Worm (Caenorhabditis elegans) whole organism, dauer: Measurements from ENCODE around the gene xbx-4.

Source experiments
- unc-62 ChIP-seq: sonication (generic microtip); optimal IDR thresholded peaks from 2 replicates; lab custom pipeline; 2017; ENCODE audit warnings: missing biosample characterization, missing genetic modification reagents, missing genetic modification characterization

xbx-4 gene

ce11 chrIV:2114337-2114736 is at the start of gene xbx-4:
xbx-4 (plus strand) TSS chrIV:2114637.
- TF ChIP-seq unc-62: no peak

DNA sequence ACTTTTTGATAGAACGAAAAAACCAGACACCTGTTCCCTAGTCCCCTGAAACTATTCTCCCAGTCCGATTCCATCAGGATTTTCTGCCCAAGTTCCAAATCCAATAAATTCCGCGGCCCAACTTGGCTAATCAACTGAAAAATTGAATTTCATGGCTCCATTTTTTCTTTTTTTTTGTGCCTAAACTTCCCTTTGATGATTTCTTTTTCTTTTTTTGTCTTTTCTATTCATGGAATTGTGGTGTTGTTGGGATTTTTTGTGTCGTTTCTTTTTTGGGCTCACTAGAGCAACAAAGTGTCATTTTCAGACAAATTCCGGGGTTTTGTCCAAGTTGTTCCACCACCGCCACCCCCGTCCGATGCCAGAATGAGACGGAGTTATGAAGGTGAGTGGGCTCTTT is 48.5 kb upstream of the xbx-4 start, which contains the start of gene arrd-26:
Gene arrd-26, plus strand, starts transcription at position 301 of the 400 bp plus-strand sequence.
- TF ChIP-seq unc-62: no peak

DNA sequence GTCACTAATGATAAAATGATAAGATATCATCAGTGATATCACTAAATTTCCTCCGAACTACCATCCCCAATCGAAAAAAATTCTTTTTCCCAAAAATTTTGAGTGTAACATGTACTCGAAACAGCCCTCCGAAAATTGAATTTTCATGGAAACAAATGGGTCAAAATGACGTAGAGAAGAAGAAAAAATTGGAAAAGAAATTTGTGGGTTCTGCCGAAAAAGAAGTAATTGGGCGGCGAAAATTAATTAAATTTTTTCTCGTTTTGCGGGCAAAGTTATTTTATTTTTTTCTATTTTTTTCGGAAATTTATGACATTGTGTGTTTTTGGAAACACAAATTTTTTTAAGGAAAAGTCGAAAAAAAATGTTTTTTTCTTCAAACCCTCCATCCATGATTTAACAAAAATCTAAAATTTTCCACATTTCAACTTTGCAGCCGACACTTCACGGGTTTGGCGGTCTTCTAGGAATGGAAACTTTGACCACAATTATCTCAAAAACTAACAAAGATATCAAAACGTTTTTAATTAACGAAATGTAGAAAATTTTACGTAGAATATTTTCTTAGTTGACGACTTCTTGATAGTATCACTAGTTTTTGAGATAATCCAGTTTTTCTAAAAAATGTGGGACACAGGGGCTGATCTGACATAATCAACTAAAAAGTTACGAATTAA is 37.1 kb upstream of the xbx-4 start:
- TF ChIP-seq unc-62: no peak

DNA sequence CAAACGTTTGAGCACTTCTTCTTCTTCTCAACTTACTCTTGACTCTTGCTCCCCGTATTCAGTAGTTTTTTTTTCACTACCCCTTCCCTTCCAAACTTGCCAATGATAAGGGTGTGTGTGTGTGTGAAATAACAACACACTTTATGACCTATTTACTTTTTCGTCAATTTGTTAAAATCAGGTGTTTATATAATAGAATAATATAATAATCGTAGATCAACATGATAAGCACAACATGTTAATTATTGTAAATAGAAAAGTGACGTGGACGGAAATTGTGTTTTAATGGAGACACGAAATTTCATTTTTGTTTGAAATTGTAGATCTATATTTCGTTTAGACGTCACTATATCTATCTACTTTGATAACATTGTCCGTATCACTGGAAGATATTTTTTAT is 34.1 kb upstream of the xbx-4 start:
- TF ChIP-seq unc-62: no peak

ce11 chrIV:2083146-2083545 is 31.3 kb upstream of the xbx-4 start:
- TF ChIP-seq unc-62: no peak

DNA sequence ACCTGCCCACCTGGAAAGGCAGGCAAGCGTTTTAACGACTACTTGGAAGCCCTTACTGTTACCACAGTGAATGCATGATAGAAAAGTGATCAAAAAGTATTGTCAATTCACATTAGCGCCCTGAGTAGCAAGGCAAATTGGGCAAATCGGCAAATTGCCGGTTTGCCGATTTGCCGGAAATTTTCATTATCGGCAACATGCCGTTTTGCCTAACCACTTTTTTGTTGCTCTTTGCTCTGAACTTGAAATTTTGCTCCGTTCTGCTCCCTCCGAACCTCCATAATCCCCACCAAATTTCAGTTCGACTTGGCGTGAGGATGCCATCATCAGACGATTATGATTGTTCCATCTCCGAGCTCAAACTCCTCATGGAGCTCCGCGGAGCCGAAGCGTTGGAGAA is 30.7 kb upstream of the xbx-4 start, which contains the start of gene mca-2:
Gene mca-2, plus strand, starts transcription at position 301 of the 400 bp plus-strand sequence.
- TF ChIP-seq unc-62: no peak

ce11 chrIV:2099771-2100170 is 14.7 kb upstream of the xbx-4 start, which contains the start of gene C23H5.11:
C23H5.11 (minus strand) TSS chrIV:2099871.
- TF ChIP-seq unc-62: no peak

DNA sequence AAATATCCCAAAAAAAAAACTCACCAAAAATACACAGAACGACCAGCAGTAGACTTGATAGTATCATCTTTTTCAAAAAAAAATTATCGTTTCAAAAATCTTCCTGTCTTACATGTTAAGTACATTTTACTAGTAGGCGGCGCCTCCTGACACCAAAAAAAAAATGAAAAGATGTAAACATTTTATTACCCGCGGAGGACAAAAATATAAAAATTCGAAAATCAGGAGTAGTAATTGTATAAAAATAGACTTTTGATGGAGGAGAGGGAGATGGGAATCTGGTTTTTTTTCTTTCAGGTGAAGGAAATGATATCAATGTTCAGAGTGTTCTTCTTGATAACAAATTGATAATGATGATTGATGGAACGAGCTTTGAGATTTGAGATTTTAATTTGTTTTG is 11.6 kb upstream of the xbx-4 start, which contains the start of gene C23H5.15:
Gene C23H5.15, minus strand, starts transcription at position 101 of the 400 bp plus-strand sequence.
- no peak for TF ChIP-seq unc-62

ce11 chrIV:2106708-2107107 is 7.7 kb upstream of the xbx-4 start:
- no peak for TF ChIP-seq unc-62

ce11 chrIV:2111300-2111874 is 3.0 kb upstream of the xbx-4 start, which contains the start of gene che-6:
che-6 (minus strand) TSS chrIV:2111408.
- no peak for TF ChIP-seq unc-62

DNA sequence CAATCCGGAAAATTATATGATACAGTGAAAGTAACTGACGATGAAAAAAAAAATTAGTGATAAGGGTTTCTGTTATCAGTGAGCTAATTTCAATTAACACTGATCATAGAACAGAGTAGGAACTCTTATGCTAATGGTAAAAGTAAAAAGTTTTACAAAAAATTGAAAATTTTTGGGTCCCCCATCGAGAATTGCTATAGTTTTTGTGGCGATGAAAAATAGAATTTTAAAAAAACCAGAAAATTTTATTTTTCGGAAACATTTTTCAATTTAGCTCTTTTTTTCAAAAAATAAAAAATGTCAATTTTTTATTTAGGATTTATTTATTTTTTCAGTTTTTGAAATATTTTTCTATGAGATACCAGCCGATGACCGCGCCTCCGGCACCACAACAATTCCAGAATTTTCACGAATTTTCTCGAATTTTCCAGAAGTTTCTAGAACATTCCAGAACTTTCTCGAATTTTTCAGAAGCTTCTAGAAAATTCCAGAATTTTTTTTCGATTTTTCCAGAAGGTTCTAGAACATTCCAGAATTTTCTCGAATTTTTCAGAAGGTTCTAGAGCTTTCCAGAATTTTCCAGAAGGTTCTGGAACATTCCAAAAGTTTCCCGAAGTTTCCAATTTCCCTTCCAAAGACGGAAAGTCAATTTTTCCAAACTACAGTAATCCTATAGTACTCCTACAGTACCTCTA is 928 bp upstream of the xbx-4 start, which contains the start of gene C23H5.8:
Gene C23H5.8, minus strand, starts transcription at position 51 of the 695 bp plus-strand sequence.
- TF ChIP-seq unc-62: no peak

DNA sequence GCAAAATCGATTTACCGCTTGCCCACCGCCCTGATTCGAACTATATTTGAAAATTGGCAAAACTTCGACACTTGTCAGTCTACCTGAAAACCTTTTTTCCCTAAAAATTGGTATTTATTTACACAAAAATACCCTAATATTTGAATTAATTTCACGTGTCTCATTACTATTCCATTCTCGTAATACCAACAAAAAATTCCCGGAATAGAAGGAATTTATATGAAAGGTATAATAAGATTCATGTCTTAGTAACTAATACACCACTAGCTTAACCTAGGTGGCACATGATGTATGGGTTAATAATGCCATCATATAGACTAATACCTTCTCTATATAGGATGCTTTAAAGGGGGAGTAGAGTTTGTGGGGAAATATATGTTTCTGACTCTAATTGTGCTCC is 2.8 kb downstream of the xbx-4 start:
- no peak for TF ChIP-seq unc-62

DNA sequence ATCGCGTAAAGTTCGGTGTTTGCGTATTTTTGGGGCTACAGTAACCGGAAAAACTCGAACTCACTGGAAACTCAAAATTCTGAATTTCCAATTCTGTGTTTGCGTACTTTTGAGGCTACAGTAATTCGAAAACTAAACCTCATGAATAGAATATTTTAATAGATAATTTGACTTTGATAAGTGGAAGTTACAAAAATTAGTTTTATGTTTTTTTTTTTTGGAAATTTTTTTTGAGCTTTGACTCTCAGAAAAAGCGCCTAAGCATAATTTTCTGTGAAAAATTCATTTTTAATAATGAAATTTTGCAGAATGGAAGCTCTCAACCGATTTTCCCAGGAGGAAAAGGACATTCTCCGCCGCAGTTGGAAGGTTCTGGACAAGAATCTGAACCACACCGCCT is 8.1 kb downstream of the xbx-4 start, which contains the start of gene glb-7:
Gene glb-7, plus strand, starts transcription at position 301 of the 400 bp plus-strand sequence.
- TF ChIP-seq unc-62: no peak

- TF ChIP-seq unc-62: no peak
Measured at ce11 chrIV:2127375-2127774, 12.9 kb downstream of the xbx-4 start.

DNA sequence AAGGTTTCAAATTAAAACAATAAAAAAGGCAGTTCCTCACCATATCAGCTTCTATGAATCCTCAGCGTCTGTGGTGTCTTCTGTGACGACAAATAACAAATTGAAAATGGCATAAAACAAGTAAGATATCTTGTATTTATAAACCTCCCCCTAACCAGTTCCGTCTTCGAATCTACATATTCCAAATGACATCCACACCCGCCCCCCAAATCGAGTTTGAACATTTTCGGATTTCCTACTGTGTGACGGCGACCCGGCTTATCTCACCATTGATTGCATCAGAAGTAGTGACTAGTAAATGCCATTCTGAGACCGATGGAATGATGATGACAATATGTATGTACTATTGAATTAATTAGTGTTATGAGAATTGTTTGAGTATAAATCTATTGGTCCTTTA is 14.3 kb downstream of the xbx-4 start, which contains the start of gene grl-20:
Gene grl-20, minus strand, starts transcription at position 101 of the 400 bp plus-strand sequence.
- no peak for TF ChIP-seq unc-62

- TF ChIP-seq unc-62: no peak
Measured at ce11 chrIV:2130714-2131113, 16.3 kb downstream of the xbx-4 start, which contains the start of gene prmt-6. prmt-6 (plus strand) TSS chrIV:2130965.

DNA sequence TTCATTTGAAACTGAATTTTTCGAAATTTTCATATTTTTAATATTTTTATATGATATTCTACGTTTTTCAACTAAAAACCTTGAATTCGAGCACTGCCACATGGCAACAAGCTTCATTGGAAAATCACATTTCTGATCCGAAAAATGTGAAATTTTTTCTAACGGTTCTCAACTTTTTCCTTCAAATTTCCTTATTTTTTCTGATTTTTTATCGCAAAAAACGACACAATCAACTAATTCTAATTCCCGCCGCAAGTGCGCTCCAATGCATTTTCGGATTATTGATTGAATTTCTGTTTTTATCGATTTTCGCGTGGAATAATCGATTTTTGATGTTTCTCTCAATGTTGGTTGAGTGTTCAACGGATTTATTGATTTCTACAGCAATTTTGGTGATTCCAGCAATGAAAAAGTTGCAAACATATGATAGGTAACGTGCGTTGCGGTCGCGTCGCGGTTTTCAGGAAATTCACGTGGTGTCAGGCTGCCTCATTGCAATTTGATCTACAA is 19.0 kb downstream of the xbx-4 start, which contains the start of gene C23H5.12:
Gene C23H5.12, plus strand, starts transcription at position 51 of the 510 bp plus-strand sequence.
- no peak for TF ChIP-seq unc-62
